Fruit fly (Drosophila melanogaster) whole organism, prepupa: Measurements from ENCODE around the gene CG32425.

ENCODE experiments used
- Blimp-1 ChIP-seq: fragments of 200-800 bp; sonication (Bioruptor generic); optimal IDR thresholded peaks from 3 replicates; lab custom pipeline; 2017; ENCODE audit warnings: missing biosample characterization, missing genetic modification characterization, mild to moderate bottlenecking, moderate library complexity, missing genetic modification reagents
- CG10631 ChIP-seq: fragments of 200-800 bp; sonication (Bioruptor generic); optimal IDR thresholded peaks from 2 replicates; lab custom pipeline; 2016; ENCODE audit warnings: missing biosample characterization, missing genetic modification characterization
- CG10669 ChIP-seq: fragments of 200-800 bp; sonication (Bioruptor generic); optimal IDR thresholded peaks from 3 replicates; lab custom pipeline; 2018; ENCODE audit warnings: missing biosample characterization, mild to moderate bottlenecking, missing genetic modification characterization, moderate library complexity
- CG11294 ChIP-seq: fragments of 200-800 bp; sonication (Bioruptor generic); IDR thresholded peaks from 2 replicates; pipeline ENCODE4 v1.3.6; 2022; ENCODE audit warnings: missing biosample characterization, missing genetic modification characterization
- CG11762 ChIP-seq: fragments of 200-800 bp; sonication (Bioruptor generic); optimal IDR thresholded peaks from 3 replicates; lab custom pipeline; 2016; ENCODE audit warnings: missing biosample characterization, missing genetic modification characterization; ENCODE audit not compliant: insufficient read depth
- CG11902 ChIP-seq: fragments of 200-800 bp; sonication (Bioruptor generic); optimal IDR thresholded peaks from 3 replicates; lab custom pipeline; 2016; ENCODE audit warnings: missing biosample characterization, missing genetic modification characterization
- CG1621 ChIP-seq: fragments of 200-800 bp; sonication (Bioruptor generic); optimal IDR thresholded peaks from 3 replicates; lab custom pipeline; 2018; ENCODE audit warnings: missing biosample characterization, mild to moderate bottlenecking, missing genetic modification characterization
- CG16779 ChIP-seq: fragments of 200-800 bp; sonication (Bioruptor generic); optimal IDR thresholded peaks from 3 replicates; lab custom pipeline; 2017; ENCODE audit warnings: missing biosample characterization, mild to moderate bottlenecking, missing genetic modification characterization
- CG3032 ChIP-seq: fragments of 200-800 bp; optimal IDR thresholded peaks from 2 replicates; lab custom pipeline; 2019; ENCODE audit warnings: missing biosample characterization, mild to moderate bottlenecking, missing genetic modification characterization, moderate library complexity
- CG31627 ChIP-seq: fragments of 200-800 bp; sonication (Bioruptor generic); optimal IDR thresholded peaks from 3 replicates; lab custom pipeline; 2016; ENCODE audit warnings: missing biosample characterization, missing genetic modification characterization
- CG3919 ChIP-seq: fragments of 200-800 bp; sonication (Bioruptor generic); optimal IDR thresholded peaks from 3 replicates; lab custom pipeline; 2016; ENCODE audit warnings: missing biosample characterization, missing genetic modification characterization
- CG4318 ChIP-seq: fragments of 200-800 bp; sonication (Bioruptor generic); optimal IDR thresholded peaks from 3 replicates; lab custom pipeline; 2017; ENCODE audit warnings: missing biosample characterization, mild to moderate bottlenecking, missing genetic modification characterization
- CG6163 ChIP-seq: fragments of 200-800 bp; sonication (Bioruptor generic); IDR thresholded peaks from 3 replicates; pipeline ENCODE4 v1.3.6; 2022; ENCODE audit warnings: missing biosample characterization, missing genetic modification characterization
- CG6276 ChIP-seq: fragments of 200-800 bp; sonication (Bioruptor generic); optimal IDR thresholded peaks from 2 replicates; lab custom pipeline; 2017; ENCODE audit warnings: missing biosample characterization, mild to moderate bottlenecking, missing genetic modification characterization
- CG6792 ChIP-seq: fragments of 200-800 bp; sonication (Bioruptor generic); optimal IDR thresholded peaks from 3 replicates; lab custom pipeline; 2016; ENCODE audit warnings: missing biosample characterization, missing genetic modification characterization
- CG6854 ChIP-seq: fragments of 200-800 bp; sonication (Bioruptor generic); optimal IDR thresholded peaks from 2 replicates; lab custom pipeline; 2017; ENCODE audit warnings: missing biosample characterization, mild to moderate bottlenecking, missing genetic modification characterization
- CG7368 ChIP-seq: fragments of 200-800 bp; sonication (Bioruptor generic); optimal IDR thresholded peaks from 3 replicates; lab custom pipeline; 2016; ENCODE audit warnings: missing biosample characterization, missing genetic modification characterization
- CG8319 ChIP-seq: fragments of 200-800 bp; sonication (Bioruptor generic); optimal IDR thresholded peaks from 3 replicates; lab custom pipeline; 2016; ENCODE audit warnings: missing biosample characterization, missing genetic modification characterization
- CG8632 ChIP-seq: fragments of 200-800 bp; sonication (Bioruptor generic); optimal IDR thresholded peaks from 3 replicates; lab custom pipeline; 2016; ENCODE audit warnings: missing biosample characterization, missing genetic modification characterization
- CG9139 ChIP-seq: fragments of 200-800 bp; sonication (Bioruptor generic); optimal IDR thresholded peaks from 3 replicates; lab custom pipeline; 2017; ENCODE audit warnings: missing biosample characterization, mild to moderate bottlenecking, missing genetic modification characterization
- Eip75B ChIP-seq: fragments of 200-800 bp; sonication (Bioruptor generic); optimal IDR thresholded peaks from 3 replicates; lab custom pipeline; 2016; ENCODE audit warnings: missing biosample characterization, missing genetic modification characterization
- Eip78C ChIP-seq: fragments of 200-800 bp; sonication (Bioruptor generic); peaks from one replicate; lab custom pipeline; 2016; ENCODE audit warnings: missing biosample characterization, missing genetic modification characterization
- Eip93F ChIP-seq: fragments of 200-800 bp; sonication (Bioruptor generic); optimal IDR thresholded peaks from 2 replicates; lab custom pipeline; 2016; ENCODE audit warnings: missing biosample characterization, mild to moderate bottlenecking, missing genetic modification characterization
- Ets21C ChIP-seq: fragments of 200-800 bp; sonication (Bioruptor generic); optimal IDR thresholded peaks from 3 replicates; lab custom pipeline; 2016; ENCODE audit warnings: missing biosample characterization, missing genetic modification characterization
- Ets96B ChIP-seq: fragments of 200-800 bp; optimal IDR thresholded peaks from 2 replicates; lab custom pipeline; 2019; ENCODE audit warnings: missing biosample characterization, mild to moderate bottlenecking, missing genetic modification characterization, moderate library complexity
- Gug ChIP-seq: fragments of 200-800 bp; sonication (Bioruptor generic); IDR thresholded peaks from 2 replicates; pipeline ENCODE4 v1.3.6; 2022; ENCODE audit warnings: missing biosample characterization, missing genetic modification characterization
- Hr38 ChIP-seq: sonication (Bioruptor generic); optimal IDR thresholded peaks from 2 replicates; lab custom pipeline; 2016; ENCODE audit warnings: missing biosample characterization, missing genetic modification characterization
- Hr39 ChIP-seq: fragments of 200-800 bp; sonication (Bioruptor generic); optimal IDR thresholded peaks from 2 replicates; lab custom pipeline; 2016; ENCODE audit warnings: missing biosample characterization, missing genetic modification characterization
- Hr4 ChIP-seq: fragments of 200-800 bp; sonication (Bioruptor generic); optimal IDR thresholded peaks from 3 replicates; lab custom pipeline; 2016; ENCODE audit warnings: missing biosample characterization, missing genetic modification characterization
- Lpt ChIP-seq: fragments of 200-800 bp; sonication (Bioruptor generic); optimal IDR thresholded peaks from 3 replicates; lab custom pipeline; 2016; ENCODE audit warnings: missing biosample characterization, missing genetic modification characterization
- OdsH ChIP-seq: fragments of 200-800 bp; sonication (Bioruptor generic); optimal IDR thresholded peaks from 3 replicates; lab custom pipeline; 2016; ENCODE audit warnings: missing biosample characterization, missing genetic modification characterization
- Smox ChIP-seq: fragments of 200-800 bp; sonication (Bioruptor generic); optimal IDR thresholded peaks from 3 replicates; lab custom pipeline; 2016; ENCODE audit warnings: missing biosample characterization, missing genetic modification characterization
- Sox102F ChIP-seq: fragments of 200-800 bp; sonication (Bioruptor generic); optimal IDR thresholded peaks from 2 replicates; lab custom pipeline; 2016; ENCODE audit warnings: missing biosample characterization, mild to moderate bottlenecking, missing genetic modification characterization
- Sox14 ChIP-seq: fragments of 200-800 bp; sonication (Bioruptor generic); optimal IDR thresholded peaks from 3 replicates; lab custom pipeline; 2016; ENCODE audit warnings: missing biosample characterization, missing genetic modification characterization
- Sox15 ChIP-seq: fragments of 200-800 bp; sonication (Bioruptor generic); optimal IDR thresholded peaks from 3 replicates; lab custom pipeline; 2016; ENCODE audit warnings: missing biosample characterization, missing genetic modification characterization
- achi ChIP-seq: fragments of 200-800 bp; sonication (Bioruptor generic); optimal IDR thresholded peaks from 3 replicates; lab custom pipeline; 2016; ENCODE audit warnings: missing biosample characterization, missing genetic modification characterization
- acj6 ChIP-seq: fragments of 200-800 bp; sonication (Bioruptor generic); optimal IDR thresholded peaks from 3 replicates; lab custom pipeline; 2016; ENCODE audit warnings: missing biosample characterization, missing genetic modification characterization
- cyc ChIP-seq: fragments of 200-800 bp; sonication (Bioruptor generic); optimal IDR thresholded peaks from 3 replicates; lab custom pipeline; 2016; ENCODE audit warnings: missing biosample characterization, missing genetic modification characterization
- dac ChIP-seq: fragments of 200-800 bp; sonication (Bioruptor generic); optimal IDR thresholded peaks from 2 replicates; lab custom pipeline; 2017; ENCODE audit warnings: missing biosample characterization, mild to moderate bottlenecking, missing genetic modification characterization
- eg ChIP-seq: fragments of 200-800 bp; sonication (Bioruptor generic); IDR thresholded peaks from 3 replicates; pipeline ENCODE4 v1.3.6; 2022; ENCODE audit warnings: missing biosample characterization, missing genetic modification characterization
- esn ChIP-seq: fragments of 200-800 bp; sonication (Bioruptor generic); optimal IDR thresholded peaks from 2 replicates; lab custom pipeline; 2016; ENCODE audit warnings: missing biosample characterization, mild to moderate bottlenecking, missing genetic modification characterization, moderate library complexity
- fd59A ChIP-seq: fragments of 200-800 bp; sonication (Bioruptor generic); optimal IDR thresholded peaks from 2 replicates; lab custom pipeline; 2017; ENCODE audit warnings: missing biosample characterization, mild to moderate bottlenecking, missing genetic modification characterization, missing genetic modification reagents
- fd85E ChIP-seq: fragments of 200-800 bp; sonication (Bioruptor generic); optimal IDR thresholded peaks from 3 replicates; lab custom pipeline; 2016; ENCODE audit warnings: missing biosample characterization, missing genetic modification characterization
- fkh ChIP-seq: fragments of 200-800 bp; sonication (Bioruptor generic); optimal IDR thresholded peaks from 3 replicates; lab custom pipeline; 2017; ENCODE audit warnings: missing biosample characterization, mild to moderate bottlenecking, missing genetic modification characterization, moderate library complexity
- lz ChIP-seq: fragments of 200-800 bp; sonication (Bioruptor generic); optimal IDR thresholded peaks from 3 replicates; lab custom pipeline; 2016; ENCODE audit warnings: missing biosample characterization, missing genetic modification characterization
- pdm3 ChIP-seq: fragments of 200-800 bp; sonication (Bioruptor generic); optimal IDR thresholded peaks from 3 replicates; lab custom pipeline; 2016; ENCODE audit warnings: missing biosample characterization, missing genetic modification characterization
- salr ChIP-seq, 2 experiments: fragments of 200-800 bp; sonication (Bioruptor generic); optimal IDR thresholded peaks; 3 replicates each; lab custom pipeline; 2016 to 2018; ENCODE audit warnings: missing biosample characterization in 2 of 2, missing genetic modification characterization in 2 of 2, mild to moderate bottlenecking in 1 of 2
- svp ChIP-seq: fragments of 200-800 bp; sonication (Bioruptor generic); peaks from one replicate; lab custom pipeline; 2016; ENCODE audit warnings: missing biosample characterization, missing genetic modification characterization
- vri ChIP-seq: fragments of 200-800 bp; sonication (Bioruptor generic); optimal IDR thresholded peaks from 3 replicates; lab custom pipeline; 2016; ENCODE audit warnings: missing biosample characterization, mild to moderate bottlenecking, missing genetic modification characterization

CG32425 gene

DNA sequence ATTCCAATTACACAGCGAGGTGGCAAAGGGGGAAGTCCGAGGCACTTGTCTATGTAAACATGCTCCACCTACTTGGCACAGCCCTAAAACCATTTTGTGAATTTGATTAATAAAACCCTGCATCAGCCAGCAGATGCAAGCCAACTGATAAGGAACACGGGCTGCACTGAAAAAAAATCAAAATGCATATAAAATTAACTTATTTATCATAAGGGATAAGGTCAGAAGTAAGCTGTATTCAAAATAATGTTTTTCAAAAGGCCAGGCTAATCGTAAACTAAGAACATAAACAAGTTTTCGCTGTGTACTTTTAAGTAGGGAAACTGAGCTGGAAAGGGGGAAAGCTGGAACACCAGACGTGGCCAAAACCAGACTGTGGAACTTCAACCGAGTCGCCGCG is 54.7 kb downstream of the CG32425 start (continued):
- no peak for TF ChIP-seq Eip93F (GFP tag; lab: Kevin White, UChicago)
- TF ChIP-seq Sox102F (GFP tag; lab: Kevin White, UChicago): peak; percentile 46
- TF ChIP-seq CG4318 (GFP tag; lab: Kevin White, UChicago): peak; percentile 43
- TF ChIP-seq Smox (GFP tag; lab: Kevin White, UChicago): peak; percentile 52
- no peak for TF ChIP-seq Blimp-1 (GFP tag; lab: Kevin White, UChicago)
- TF ChIP-seq esn (GFP tag; lab: Kevin White, UChicago): peak; percentile 67
- TF ChIP-seq CG10631 (GFP tag; lab: Kevin White, UChicago): peak; percentile 65
- peak; percentile 91 for TF ChIP-seq Eip78C (GFP tag; lab: Kevin White, UChicago)
- TF ChIP-seq CG6276 (GFP tag; lab: Kevin White, UChicago): peak; percentile 27
- TF ChIP-seq fd59A (GFP tag; lab: Kevin White, UChicago): peak; percentile 39
- peak; percentile 67 for TF ChIP-seq OdsH
- TF ChIP-seq Ets96B: peak; percentile 69
- TF ChIP-seq CG8632: peak; percentile 25
- no peak for TF ChIP-seq fkh (GFP tag; lab: Kevin White, UChicago)
- no peak for TF ChIP-seq CG8319 (GFP tag; lab: Kevin White, UChicago)
- TF ChIP-seq dac (GFP tag; lab: Kevin White, UChicago): peak; percentile 20
- no peak for TF ChIP-seq Hr38 (GFP tag; lab: Kevin White, UChicago)
- peak; percentile 72 for TF ChIP-seq pdm3 (GFP tag; lab: Kevin White, UChicago)
- peak; percentile 28; the same call in 1 of the 2 replicates for TF ChIP-seq Gug (GFP tag; lab: Robert Waterston, UW)
- TF ChIP-seq achi: peak; percentile 66
- TF ChIP-seq CG6163: peak; percentile 70
- peak; percentile 69 for TF ChIP-seq cyc (GFP tag; lab: Kevin White, UChicago)
- TF ChIP-seq Hr39: peak; percentile 53
- TF ChIP-seq salr (GFP tag; optimal IDR thresholded peaks at IDR 0.05; lab: Kevin White, UChicago): peak; percentile 31 to 71
- TF ChIP-seq CG11902: peak; percentile 20
- no peak for TF ChIP-seq CG11294

DNA sequence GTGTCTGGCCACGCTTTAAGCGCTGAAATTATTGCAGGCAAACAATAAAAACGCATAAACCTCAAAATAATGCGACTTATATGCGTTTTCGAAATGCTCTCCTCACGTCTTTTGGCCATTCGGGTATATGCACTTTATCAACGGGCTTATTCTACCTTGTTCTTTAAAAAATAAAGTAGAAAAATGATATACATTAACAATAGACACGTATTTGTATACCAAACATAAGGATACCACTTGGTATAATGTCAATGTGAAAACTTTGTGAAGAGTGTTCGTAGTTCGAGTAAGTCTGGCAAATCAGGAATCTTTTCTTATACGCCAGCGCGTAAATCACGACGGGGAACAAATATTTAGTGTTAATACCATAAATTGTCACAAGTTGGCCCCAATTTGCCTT is 59.2 kb downstream of the CG32425 start:
- TF ChIP-seq esn (GFP tag; lab: Kevin White, UChicago): peak; percentile 89
- TF ChIP-seq CG6792 (GFP tag; lab: Kevin White, UChicago): peak; percentile 82
- peak; percentile 90 for TF ChIP-seq lz (GFP tag; lab: Kevin White, UChicago)
- no peak for TF ChIP-seq fkh (GFP tag; lab: Kevin White, UChicago)
- no peak for TF ChIP-seq CG16779 (tag; lab: Kevin White, UChicago)
- TF ChIP-seq OdsH: peak; percentile 78
- peak; percentile 76 for TF ChIP-seq Eip75B
- peak; percentile 82 for TF ChIP-seq Ets21C
- TF ChIP-seq eg (GFP tag; lab: Robert Waterston, UW): no peak
- peak; percentile 79 for TF ChIP-seq acj6 (GFP tag; lab: Kevin White, UChicago)
- no peak for TF ChIP-seq fd85E (GFP tag; lab: Kevin White, UChicago)
- TF ChIP-seq CG31627: peak; percentile 91
- peak; percentile 56 for TF ChIP-seq CG11762 (GFP tag; lab: Kevin White, UChicago)
- TF ChIP-seq CG3032 (tag; lab: Kevin White, UChicago): peak; percentile 78
- TF ChIP-seq dac (GFP tag; lab: Kevin White, UChicago): no peak
- peak; percentile 12 for TF ChIP-seq CG9139 (GFP tag; lab: Kevin White, UChicago)
- TF ChIP-seq CG1621: peak; percentile 70
- TF ChIP-seq pdm3 (GFP tag; lab: Kevin White, UChicago): peak; percentile 80
- TF ChIP-seq Gug (GFP tag; lab: Robert Waterston, UW): no peak
- peak; percentile 69 for TF ChIP-seq vri (GFP tag; lab: Kevin White, UChicago)
- TF ChIP-seq Hr4 (GFP tag; lab: Kevin White, UChicago): peak; percentile 32
- peak; percentile 92 for TF ChIP-seq svp (GFP tag; lab: Kevin White, UChicago)
- TF ChIP-seq CG6854: peak; percentile 49
- TF ChIP-seq Sox14: peak; percentile 85
- no peak for TF ChIP-seq CG11294
- peak; percentile 90 for TF ChIP-seq Sox102F (GFP tag; lab: Kevin White, UChicago)
- peak; percentile 59 for TF ChIP-seq CG10631 (GFP tag; lab: Kevin White, UChicago)
- peak; percentile 42 for TF ChIP-seq Blimp-1 (GFP tag; lab: Kevin White, UChicago)
- TF ChIP-seq Ets96B: peak; percentile 81
- TF ChIP-seq CG10669: peak; percentile 77
- TF ChIP-seq CG3919 (GFP tag; lab: Kevin White, UChicago): peak; percentile 83
- no peak for TF ChIP-seq CG4318 (GFP tag; lab: Kevin White, UChicago)
- TF ChIP-seq CG8319 (GFP tag; lab: Kevin White, UChicago): peak; percentile 73
- TF ChIP-seq Lpt (GFP tag; lab: Kevin White, UChicago): peak; percentile 9
- TF ChIP-seq Smox (GFP tag; lab: Kevin White, UChicago): peak; percentile 84
- peak; percentile 80 for TF ChIP-seq Sox15 (GFP tag; lab: Kevin White, UChicago)
- TF ChIP-seq CG7368: peak; percentile 63
